Worm (Caenorhabditis elegans) whole organism, mixed stage, embryonic: ENCODE measurements around the gene K07C11.7.

ENCODE experiments used
- cnd-1 ChIP-seq: fragments of 200-800 bp; sonication (Bioruptor generic); optimal IDR thresholded peaks from 2 replicates; lab custom pipeline; 2018; ENCODE audit warnings: mild to moderate bottlenecking, missing genetic modification characterization, missing compliant biosample characterization
- drap-1 ChIP-seq: fragments of 200-800 bp; sonication (Bioruptor generic); optimal IDR thresholded peaks from 3 replicates; lab custom pipeline; 2018; ENCODE audit warnings: mild to moderate bottlenecking, missing genetic modification characterization, missing compliant biosample characterization
- elt-1 ChIP-seq: sonication (generic microtip); optimal IDR thresholded peaks from 2 replicates; lab custom pipeline; 2017; ENCODE audit warnings: missing genetic modification characterization, mild to moderate bottlenecking, missing compliant biosample characterization, antibody characterized with exemption, moderate library complexity, borderline replicate concordance; ENCODE audit not compliant: insufficient read depth
- snpc-4 ChIP-seq: fragments of 150-350 bp; optimal IDR thresholded peaks from 2 replicates; lab custom pipeline; 2014; ENCODE audit warnings: missing biosample characterization, missing genetic modification characterization

ce11 chrV:8250208-8250607, 36.4 kb upstream of the K07C11.7 start, which contains the start of gene C16D9.6:
- TF ChIP-seq elt-1 (tag; lab: Kevin White, UChicago), result no peak
- TF ChIP-seq snpc-4 (tag; lab: Kevin White, UChicago), result no peak
- no peak for TF ChIP-seq cnd-1 (tag; lab: Kevin White, UChicago)
- TF ChIP-seq drap-1, result no peak
